Worm (Caenorhabditis elegans): ENCODE data around the gene Y116A8C.24.

Gene Y116A8C.24

ce11 chrIV:17088849-17089248 lies 18.2 kb upstream of the Y116A8C.24 start, which contains the start of gene Y116A8C.43 (continued):
- TF ChIP-seq hmg-20 (GFP tag; IDR thresholded peaks at IDR 0.05) (no peak), B0019.2 (GFP tag; conservative IDR thresholded peaks at IDR 0.05) (no peak), F57C9.4 (tag; optimal IDR thresholded peaks at IDR 0.05) (peak; percentile 38), B0035.1 (tag; optimal IDR thresholded peaks at IDR 0.05) (no peak), him-1 (tag; optimal IDR thresholded peaks at IDR 0.05) (peak; percentile 37), cebp-1 (GFP tag; IDR thresholded peaks at IDR 0.05) (no peak), cebp-1 (tag; optimal IDR thresholded peaks at IDR 0.05) (peak; percentile 12), ztf-25 (GFP tag; IDR thresholded peaks at IDR 0.05) (0 out of 2 replicates have a peak, but pooled peaks have one; percentile 10), snpc-1.1 (tag; optimal IDR thresholded peaks at IDR 0.05; ENCODE audit: insufficient read depth) (no peak), K12H6.12 (tag; optimal IDR thresholded peaks at IDR 0.05) (no peak), Y67H2A.10 (GFP tag; conservative IDR thresholded peaks at IDR 0.05) (no peak), xnd-1 (tag; optimal IDR thresholded peaks at IDR 0.05) (no peak), F55B11.4 (tag; optimal IDR thresholded peaks at IDR 0.05; ENCODE audit: borderline replicate concordance, insufficient read depth) (no peak), madf-8 (GFP tag; conservative IDR thresholded peaks at IDR 0.05) (0 out of 2 replicates have a peak, but pooled peaks have one; percentile 8), Y56A3A.18 (GFP tag; IDR thresholded peaks at IDR 0.05) (0 out of 2 replicates have a peak, but pooled peaks have one; percentile 53), Y53G8AR.9 (GFP tag; conservative IDR thresholded peaks at IDR 0.05) (peak; percentile 76), B0336.3 (GFP tag; IDR thresholded peaks at IDR 0.05) (peak; percentile 68; the same call in 1 of the 2 replicates), attf-6 (GFP tag; IDR thresholded peaks at IDR 0.05) (peak; percentile 92), nfyb-1 (GFP tag; IDR thresholded peaks at IDR 0.05) (0 out of 2 replicates have a peak, but pooled peaks have one; percentile 29), madf-6 (GFP tag; IDR thresholded peaks at IDR 0.05) (peak; percentile 39; the same call in 1 of the 2 replicates), ccch-3 (GFP tag; optimal IDR thresholded peaks at IDR 0.05) (no peak), F52B5.7 (tag; optimal IDR thresholded peaks at IDR 0.05) (peak; percentile 39), ets-4 (GFP tag; optimal IDR thresholded peaks at IDR 0.05) (no peak), hmg-1.2 (GFP tag; IDR thresholded peaks at IDR 0.05) (peak; percentile 23; the same call in 1 of the 2 replicates), ztf-28 (GFP tag; IDR thresholded peaks at IDR 0.05) (0 out of 2 replicates have a peak, but pooled peaks have one; percentile 68), Y95B8A.8 (GFP tag; IDR thresholded peaks at IDR 0.05) (0 out of 2 replicates have a peak, but pooled peaks have one; percentile 15), madf-3 (GFP tag; IDR thresholded peaks at IDR 0.05) (0 out of 2 replicates have a peak, but pooled peaks have one; percentile 59), F49E8.2 (tag; optimal IDR thresholded peaks at IDR 0.05; ENCODE audit: insufficient read depth) (peak; percentile 65), mxl-1 (tag; optimal IDR thresholded peaks at IDR 0.05) (peak; percentile 17), zim-3 (tag; optimal IDR thresholded peaks at IDR 0.05) (peak; percentile 57), ceh-40 (GFP tag; IDR thresholded peaks at IDR 0.05) (no peak), lin-54 (GFP tag; optimal IDR thresholded peaks at IDR 0.05) (peak; percentile 7)

ce11 chrIV:17087384-17088099 lies 16.9 kb upstream of the Y116A8C.24 start, which contains the start of the genes snx-13 and snr-1:
Gene snx-13 (minus strand): TSS chrIV:17087438.
Gene snr-1 (plus strand): TSS chrIV:17088049.
- TF ChIP-seq attf-5 (GFP tag; optimal IDR thresholded peaks at IDR 0.05) (peak; percentile 96), unc-130 (GFP tag; optimal IDR thresholded peaks at IDR 0.05) (peak; percentile 85), ceh-91 (GFP tag; IDR thresholded peaks at IDR 0.05) (peak; percentile 70; the same call in 1 of the 2 replicates), let-607 (tag; optimal IDR thresholded peaks at IDR 0.05) (peak in 1 of 2 experiments; percentile 59), ekl-4 (GFP tag; IDR thresholded peaks at IDR 0.05) (peak; percentile 68; the same call in 1 of the 2 replicates), zfh-2 (GFP tag; conservative IDR thresholded peaks at IDR 0.05) (no peak), ztf-22 (GFP tag; optimal IDR thresholded peaks at IDR 0.05) (no peak), lin-54 (GFP tag; optimal IDR thresholded peaks at IDR 0.05) (peak; percentile 83), egl-44 (GFP tag; IDR thresholded peaks at IDR 0.05) (no peak), rcor-1 (GFP tag; IDR thresholded peaks at IDR 0.05) (peak; percentile 54; the same call in 1 of the 2 replicates), lir-1 (GFP tag; conservative IDR thresholded peaks at IDR 0.05) (peak; percentile 80), mxl-1 (tag; optimal IDR thresholded peaks at IDR 0.05) (peak; percentile 27), madf-3 (GFP tag; IDR thresholded peaks at IDR 0.05) (peak; percentile 99), T07F8.4 (tag; optimal IDR thresholded peaks at IDR 0.05) (peak; percentile 24), lin-40 (tag; optimal IDR thresholded peaks at IDR 0.05) (peak; percentile 71), nhr-80 (tag; optimal IDR thresholded peaks at IDR 0.05) (peak; percentile 13), rpc-1 (optimal IDR thresholded peaks at IDR 0.05) (no peak), rpc-1 (tag; optimal IDR thresholded peaks at IDR 0.05) (no peak)
